Fruit fly (Drosophila melanogaster) whole organism, wandering third instar larva: ENCODE measurements around the gene danr.
"Not testable (repeated sequence)": the region's sequence is repeated elsewhere in the genome, so short reads cannot be mapped to it uniquely, and the experiment has no call there.

ENCODE experiments used
- CG32264 ChIP-seq: fragments of 200-800 bp; sonication (Bioruptor generic); optimal IDR thresholded peaks from 2 replicates; lab custom pipeline; 2016; ENCODE audit warnings: missing biosample characterization, missing genetic modification characterization
- CG9705 ChIP-seq: fragments of 200-800 bp; sonication (Bioruptor generic); optimal IDR thresholded peaks from 2 replicates; lab custom pipeline; 2018; ENCODE audit warnings: missing biosample characterization, mild to moderate bottlenecking, missing genetic modification characterization
- CrebA ChIP-seq: fragments of 200-800 bp; sonication (Bioruptor generic); optimal IDR thresholded peaks from 2 replicates; lab custom pipeline; 2016; ENCODE audit warnings: missing biosample characterization, mild to moderate bottlenecking, missing genetic modification characterization, borderline replicate concordance
- Dif ChIP-seq: fragments of 200-275, 200-300 bp; sonication (Bioruptor generic); optimal IDR thresholded peaks from 2 replicates; lab custom pipeline; 2018; ENCODE audit warnings: missing biosample characterization, missing genetic modification characterization; ENCODE audit not compliant: partially characterized antibody
- HLH106 ChIP-seq: fragments of 200-800 bp; optimal IDR thresholded peaks from 3 replicates; lab custom pipeline; 2019; ENCODE audit warnings: missing biosample characterization, mild to moderate bottlenecking, missing genetic modification characterization, moderate library complexity
- Hnf4 ChIP-seq: fragments of 200-800 bp; sonication (Bioruptor generic); optimal IDR thresholded peaks from 2 replicates; lab custom pipeline; 2016; ENCODE audit warnings: missing biosample characterization, mild to moderate bottlenecking, missing genetic modification characterization
- Hr83 ChIP-seq: fragments of 200-300 bp; sonication (Bioruptor generic); optimal IDR thresholded peaks from 2 replicates; lab custom pipeline; 2016; ENCODE audit warnings: missing biosample characterization, mild to moderate bottlenecking, missing genetic modification characterization, moderate library complexity; ENCODE audit not compliant: poor library complexity, severe bottlenecking
- Jra ChIP-seq: sonication (Bioruptor generic); optimal IDR thresholded peaks from 2 replicates; lab custom pipeline; 2016; ENCODE audit warnings: missing biosample characterization, missing genetic modification characterization
- Myc ChIP-seq: fragments of >200 bp; optimal IDR thresholded peaks from 2 replicates; lab custom pipeline; 2017
- Rel ChIP-seq, 2 experiments: fragments of 200-800 bp; sonication (Bioruptor generic) in 1 of 2; optimal IDR thresholded peaks; 2 replicates in 1 of 2; 3 replicates in 1 of 2; lab custom pipeline; 2016 to 2019; ENCODE audit warnings: mild to moderate bottlenecking in 2 of 2, missing biosample characterization in 2 of 2, missing genetic modification characterization in 2 of 2, moderate library complexity in 1 of 2
- Sp1 ChIP-seq: fragments of 200-800 bp; sonication (Bioruptor generic); optimal IDR thresholded peaks from 3 replicates; lab custom pipeline; 2019; ENCODE audit warnings: missing biosample characterization, mild to moderate bottlenecking, missing genetic modification characterization, moderate library complexity
- Vsx2 ChIP-seq: fragments of 200-300, 225-300 bp; sonication (Bioruptor generic); optimal IDR thresholded peaks from 2 replicates; lab custom pipeline; 2018; ENCODE audit warnings: missing biosample characterization, missing genetic modification characterization; ENCODE audit not compliant: partially characterized antibody
- br ChIP-seq: fragments of 200-800 bp; sonication (Bioruptor generic); optimal IDR thresholded peaks from 2 replicates; lab custom pipeline; 2016; ENCODE audit warnings: missing biosample characterization, missing genetic modification characterization
- brk ChIP-seq: fragments of 200-800 bp; sonication (Bioruptor generic); optimal IDR thresholded peaks from 2 replicates; lab custom pipeline; 2016; ENCODE audit warnings: missing biosample characterization, mild to moderate bottlenecking, missing genetic modification characterization
- dl ChIP-seq, 2 experiments: fragments of 175-275, 200-275 bp in 1 of 2; fragments of 200-275 bp in 1 of 2; sonication (Bioruptor generic); optimal IDR thresholded peaks; lab custom pipeline; 2018; ENCODE audit warnings: mild to moderate bottlenecking in 2 of 2, missing biosample characterization in 2 of 2, missing genetic modification characterization in 2 of 2, moderate library complexity in 2 of 2; ENCODE audit not compliant: partially characterized antibody in 2 of 2, insufficient read depth in 1 of 2
- dmrt93B ChIP-seq: fragments of 200-800 bp; sonication (Bioruptor generic); optimal IDR thresholded peaks from 2 replicates; lab custom pipeline; 2018; ENCODE audit warnings: missing biosample characterization, mild to moderate bottlenecking, missing genetic modification characterization
- ey ChIP-seq: fragments of 200-800 bp; sonication (Bioruptor generic); optimal IDR thresholded peaks from 2 replicates; lab custom pipeline; 2016; ENCODE audit warnings: missing biosample characterization, missing genetic modification characterization
- h ChIP-seq: fragments of 200-800 bp; sonication (Bioruptor generic); optimal IDR thresholded peaks from 3 replicates; lab custom pipeline; 2016; ENCODE audit warnings: missing biosample characterization, mild to moderate bottlenecking, missing genetic modification characterization
- jim ChIP-seq: fragments of 175-275, 200-325 bp; sonication (Bioruptor generic); optimal IDR thresholded peaks from 2 replicates; lab custom pipeline; 2016; ENCODE audit warnings: missing biosample characterization, mild to moderate bottlenecking, missing genetic modification characterization
- lola ChIP-seq: fragments of >200 bp; optimal IDR thresholded peaks from 2 replicates; lab custom pipeline; 2017; ENCODE audit warnings: missing biosample characterization, missing genetic modification characterization
- psq ChIP-seq: fragments of 200-800 bp; sonication (Bioruptor generic); optimal IDR thresholded peaks from 3 replicates; lab custom pipeline; 2017; ENCODE audit warnings: missing biosample characterization, mild to moderate bottlenecking, missing genetic modification characterization, moderate library complexity
- rgr ChIP-seq: fragments of 200-800 bp; sonication (Bioruptor generic); optimal IDR thresholded peaks from 3 replicates; lab custom pipeline; 2016; ENCODE audit warnings: missing biosample characterization, mild to moderate bottlenecking, missing genetic modification characterization
- sage ChIP-seq: fragments of 200-800 bp; sonication (Bioruptor generic); optimal IDR thresholded peaks from 2 replicates; lab custom pipeline; 2016; ENCODE audit warnings: missing biosample characterization, mild to moderate bottlenecking, missing genetic modification characterization
- tai ChIP-seq: sonication (Bioruptor generic); optimal IDR thresholded peaks from 2 replicates; lab custom pipeline; 2016; ENCODE audit warnings: missing biosample characterization, missing genetic modification characterization
- woc ChIP-seq: sonication (Bioruptor generic); optimal IDR thresholded peaks from 2 replicates; lab custom pipeline; 2016; ENCODE audit warnings: missing biosample characterization, mild to moderate bottlenecking, missing genetic modification characterization

The danr gene

DNA sequence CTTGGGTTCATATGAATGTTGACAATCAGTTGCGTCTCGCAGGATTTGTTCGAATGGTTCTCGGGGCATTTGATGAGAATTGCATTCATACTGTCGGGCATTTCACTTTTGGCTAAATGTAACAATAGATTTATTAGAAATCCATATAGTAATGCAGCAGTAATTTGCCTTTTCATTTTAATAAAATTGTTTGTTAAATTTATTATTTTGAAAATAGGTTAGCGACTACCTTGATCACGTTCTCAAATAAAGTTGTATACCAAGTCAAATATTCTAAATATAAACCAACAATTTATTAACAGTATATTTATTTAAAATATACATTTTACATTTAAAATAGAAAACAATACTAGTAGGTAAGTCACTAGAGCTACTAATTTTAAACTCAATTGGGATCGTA is 28.9 kb upstream of the danr start, which contains the start of gene CG34027:
CG34027 (minus strand) TSS at position 101 of the 400 bp plus-strand sequence.
- TF ChIP-seq Vsx2 (GFP tag; lab: Kevin White, UChicago) = no peak
- TF ChIP-seq dl (GFP tag; optimal IDR thresholded peaks at IDR 0.05; lab: Kevin White, UChicago; ENCODE audit: insufficient read depth in 1 of 2, partially characterized antibody in 2 of 2) = no peak
- TF ChIP-seq CrebA (GFP tag; lab: Kevin White, UChicago) = no peak
- no peak for TF ChIP-seq HLH106 (tag; lab: Kevin White, UChicago)
- no peak for TF ChIP-seq Rel (GFP tag; optimal IDR thresholded peaks at IDR 0.05; lab: Kevin White, UChicago)
- TF ChIP-seq Rel (tag; optimal IDR thresholded peaks at IDR 0.05; lab: Kevin White, UChicago) = no peak
- TF ChIP-seq Jra (GFP tag; lab: Kevin White, UChicago) = no peak
- no peak for TF ChIP-seq Dif (GFP tag; lab: Kevin White, UChicago)
- TF ChIP-seq lola = no peak
- no peak for TF ChIP-seq Sp1
- no peak for TF ChIP-seq psq

DNA sequence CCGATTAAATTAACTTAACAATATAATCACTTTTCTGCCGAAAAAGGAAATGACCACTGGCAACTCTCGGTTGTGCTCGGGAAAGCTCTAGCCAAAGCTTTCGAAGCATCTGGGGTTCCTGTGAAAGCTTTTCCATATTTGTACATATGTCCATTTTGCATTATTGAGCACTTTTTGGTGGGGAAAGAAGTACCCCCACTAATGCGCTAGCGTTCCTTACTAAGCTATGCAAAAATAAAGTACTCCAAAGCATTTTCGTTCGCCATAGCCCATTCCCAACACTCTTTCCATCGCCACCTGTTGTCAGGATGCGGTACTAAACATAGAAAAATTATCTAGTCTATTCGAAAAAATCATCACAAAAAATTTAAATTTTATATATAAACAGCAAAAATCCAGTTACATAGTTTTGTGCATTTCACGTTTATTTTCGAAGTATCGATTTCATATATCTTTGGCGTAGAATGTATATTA is 25.4 kb upstream of the danr start, which contains the start of gene Nepl16:
Nepl16 (minus strand) TSS at position 51 of the 474 bp plus-strand sequence.
- TF ChIP-seq Hnf4 (no peak), br (GFP tag; lab: Kevin White, UChicago) (no peak), jim (GFP tag; lab: Kevin White, UChicago) (no peak), woc (no peak), dmrt93B (no peak), Dif (GFP tag; lab: Kevin White, UChicago) (no peak)

DNA sequence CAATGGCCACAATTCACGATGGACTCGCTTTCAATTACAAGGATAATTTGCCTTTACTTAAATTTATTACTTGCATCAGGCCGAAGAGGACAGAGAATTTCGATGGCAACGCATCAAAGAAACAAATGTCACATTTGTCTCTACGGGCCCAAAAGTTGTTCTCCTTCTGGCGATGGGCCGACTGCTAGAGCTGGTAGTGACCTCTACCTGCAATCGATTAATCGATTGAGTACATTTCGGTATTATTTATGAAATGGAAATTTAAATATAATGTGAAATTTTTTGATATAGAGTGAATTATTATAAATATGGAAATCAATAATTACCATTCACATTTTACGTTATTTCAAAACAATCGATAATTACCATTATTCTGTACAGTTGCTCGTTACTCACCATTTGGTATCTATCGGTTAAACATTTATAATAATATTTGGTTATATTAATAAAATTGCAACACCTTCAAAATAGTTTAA is 15.1 kb upstream of the danr start, which contains the start of the genes CG31510 and TTLL5:
CG31510 (minus strand) TSS at position 185 of the 476 bp plus-strand sequence.
TTLL5 (minus strand) TSS at position 185 of the 476 bp plus-strand sequence.
- TF ChIP-seq Hnf4 (peak; percentile 31), tai (peak; percentile 5), woc (peak; percentile 42), CrebA (GFP tag; lab: Kevin White, UChicago) (no peak), lola (peak; percentile 30), Myc (lab: Kevin White, UChicago) (peak; percentile 25)
- TF ChIP-seq, all 38 proteins: peak for 5

DNA sequence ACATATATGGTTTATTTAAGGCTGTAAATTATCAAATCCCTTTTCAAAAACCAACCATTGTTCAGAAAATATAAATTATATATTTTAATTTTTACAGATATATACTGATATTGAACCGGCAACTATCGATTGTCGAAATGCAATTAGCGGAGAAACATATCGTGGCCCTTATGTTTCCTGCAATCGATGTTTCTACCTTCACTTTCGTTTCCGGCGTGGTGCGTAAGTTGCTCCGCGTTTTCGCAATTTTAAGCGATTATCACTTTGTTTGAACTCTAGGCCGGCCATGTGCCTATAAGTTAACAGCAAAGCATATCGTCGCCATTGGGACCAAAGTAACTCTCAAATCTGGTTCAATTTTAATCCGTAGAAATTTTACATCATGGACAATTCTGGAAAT is 14.6 kb upstream of the danr start, which contains the start of gene vig2:
vig2 (plus strand) TSS at position 112 of the 400 bp plus-strand sequence.
- TF ChIP-seq rgr (GFP tag; lab: Kevin White, UChicago) = peak; percentile 61
- TF ChIP-seq Hr83 (GFP tag; lab: Kevin White, UChicago) = peak; percentile 68
- TF ChIP-seq HLH106 (tag; lab: Kevin White, UChicago) = peak; percentile 33
- TF ChIP-seq CG9705 (GFP tag; lab: Kevin White, UChicago) = peak; percentile 43
- TF ChIP-seq Sp1 = peak; percentile 26
- TF ChIP-seq dmrt93B = peak; percentile 60

DNA sequence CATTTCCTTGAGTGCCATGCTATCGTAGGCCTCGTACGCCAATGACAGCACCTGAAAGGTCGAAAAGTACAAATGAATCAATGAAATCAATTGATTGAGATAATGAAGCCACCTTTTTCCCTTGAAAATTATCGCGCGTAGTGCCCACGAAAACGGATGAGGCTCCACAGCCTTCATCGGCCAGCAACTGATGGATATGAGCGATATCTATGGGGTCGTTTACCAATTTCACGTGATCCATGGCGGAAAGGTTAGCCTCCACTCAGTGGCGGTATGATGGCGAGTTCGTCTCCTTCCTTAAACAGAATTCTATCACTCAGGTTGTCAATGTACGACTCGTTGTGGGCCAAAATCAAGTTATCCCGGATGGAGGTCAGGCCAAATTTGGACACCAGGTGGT is 11.0 kb upstream of the danr start:
- TF ChIP-seq Hr83 (GFP tag; lab: Kevin White, UChicago) = no peak
- no peak for TF ChIP-seq jim (GFP tag; lab: Kevin White, UChicago)
- no peak for TF ChIP-seq CG32264 (GFP tag; lab: Kevin White, UChicago)

DNA sequence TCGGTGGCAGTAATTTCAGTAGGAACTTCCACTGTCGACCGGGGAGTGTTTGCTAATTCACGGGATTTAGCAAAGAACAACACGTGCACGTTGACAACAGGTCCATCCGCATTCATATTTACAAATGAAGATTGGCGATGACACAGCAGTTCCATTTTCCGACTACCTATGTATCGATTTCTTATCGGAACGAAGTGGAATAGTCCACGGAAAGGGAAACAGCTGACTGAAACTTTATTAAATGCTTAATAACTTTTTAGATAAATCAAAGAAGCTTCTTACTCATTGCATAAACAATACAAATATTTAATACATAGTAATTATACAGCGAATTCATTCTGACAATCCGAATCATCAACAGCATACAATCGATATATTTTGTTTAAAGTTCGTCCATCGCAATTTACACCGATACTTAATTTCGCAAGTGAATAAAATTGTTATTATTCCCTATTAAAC is 10.6 kb upstream of the danr start, which contains the start of the genes Mocs2A, Mocs2B and Clbn:
Mocs2A (minus strand) TSS at position 129 of the 459 bp plus-strand sequence.
Mocs2B (minus strand) TSS at position 129 of the 459 bp plus-strand sequence.
Clbn (plus strand) TSS at position 272 of the 459 bp plus-strand sequence.
- TF ChIP-seq h = peak; percentile 12
- no peak for TF ChIP-seq brk (GFP tag; lab: Kevin White, UChicago)
- peak; percentile 14 for TF ChIP-seq Jra (GFP tag; lab: Kevin White, UChicago)

DNA sequence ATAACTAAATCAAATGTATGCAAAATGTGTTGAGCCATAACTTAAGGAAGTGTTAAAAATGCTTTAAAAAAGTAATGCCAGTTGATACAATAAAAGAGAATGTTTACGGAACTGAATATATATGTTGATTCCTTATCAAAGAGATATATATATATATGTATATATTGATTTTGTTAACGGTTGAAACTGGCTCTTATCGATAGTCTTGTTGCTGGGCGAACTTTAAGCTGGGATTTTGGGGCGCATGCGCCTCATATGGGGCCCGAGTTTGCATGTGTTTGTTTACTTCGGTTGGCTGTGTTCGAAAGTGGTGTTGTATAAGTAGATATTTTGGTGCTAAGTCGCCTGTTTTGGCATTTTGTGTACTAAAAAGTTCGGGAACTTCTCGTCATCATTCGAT is 6.8 kb upstream of the danr start, which contains the start of gene Bili:
Bili (plus strand) TSS at position 265 of the 400 bp plus-strand sequence.
- TF ChIP-seq ey, sage, CrebA (GFP tag; lab: Kevin White, UChicago): not testable (repeated sequence)
